Fruit fly (Drosophila melanogaster) whole organism, embryonic: ENCODE results near the gene Rpn2.

Experiments
- B-H2 ChIP-seq: fragments of 200-800 bp; sonication (Bioruptor generic); optimal IDR thresholded peaks from 2 replicates; lab custom pipeline; 2018; ENCODE audit warnings: missing biosample characterization, mild to moderate bottlenecking, missing genetic modification characterization
- Bteb2 ChIP-seq: fragments of 200-800 bp; sonication (Bioruptor generic); optimal IDR thresholded peaks from 2 replicates; lab custom pipeline; 2016; ENCODE audit warnings: missing biosample characterization, missing genetic modification characterization
- CG10462 ChIP-seq: fragments of 200-800 bp; sonication (Bioruptor generic); optimal IDR thresholded peaks from 2 replicates; lab custom pipeline; 2016; ENCODE audit warnings: missing biosample characterization, missing genetic modification characterization
- CG10979 ChIP-seq: fragments of 200-800 bp; sonication (Bioruptor generic); optimal IDR thresholded peaks from 2 replicates; lab custom pipeline; 2018; ENCODE audit warnings: missing biosample characterization, mild to moderate bottlenecking, missing genetic modification characterization, moderate library complexity
- CG11247 ChIP-seq: fragments of 200-800 bp; sonication (Bioruptor generic); IDR thresholded peaks from 2 replicates; pipeline ENCODE4 v1.3.6; 2022; ENCODE audit warnings: missing biosample characterization, missing genetic modification characterization
- CG11456 ChIP-seq: fragments of 200-800 bp; sonication (Bioruptor generic); IDR thresholded peaks from 3 replicates; pipeline ENCODE4 v1.3.6; 2022; ENCODE audit warnings: missing biosample characterization, missing genetic modification characterization
- CG11695 ChIP-seq: fragments of 200-800 bp; sonication (Bioruptor generic); IDR thresholded peaks from 3 replicates; pipeline ENCODE4 v1.3.6; 2022; ENCODE audit warnings: missing biosample characterization, missing genetic modification characterization
- CG12219 ChIP-seq: fragments of 200-800 bp; sonication (Bioruptor generic); optimal IDR thresholded peaks from 3 replicates; lab custom pipeline; 2018; ENCODE audit warnings: missing biosample characterization, mild to moderate bottlenecking, missing genetic modification characterization
- CG13287 ChIP-seq: fragments of 200-800 bp; sonication (Bioruptor generic); IDR thresholded peaks from 2 replicates; pipeline ENCODE4 v1.3.6; 2022; ENCODE audit warnings: missing biosample characterization, missing genetic modification characterization; ENCODE audit not compliant: partially characterized antibody
- CG17612 ChIP-seq: fragments of 200-800 bp; sonication (Bioruptor generic); IDR thresholded peaks from 2 replicates; pipeline ENCODE4 v1.3.6; 2022; ENCODE audit warnings: missing biosample characterization, missing genetic modification characterization
- CG17802 ChIP-seq: fragments of 200-800 bp; sonication (Bioruptor generic); optimal IDR thresholded peaks from 2 replicates; lab custom pipeline; 2018; ENCODE audit warnings: missing biosample characterization, mild to moderate bottlenecking, missing genetic modification characterization, moderate library complexity
- CG18764 ChIP-seq: fragments of 200-800 bp; sonication (Bioruptor generic); optimal IDR thresholded peaks from 3 replicates; lab custom pipeline; 2016; ENCODE audit warnings: missing biosample characterization, missing genetic modification characterization
- CG30020 ChIP-seq: fragments of 200-800 bp; optimal IDR thresholded peaks from 2 replicates; lab custom pipeline; 2019; ENCODE audit warnings: missing biosample characterization, mild to moderate bottlenecking, missing genetic modification characterization, moderate library complexity
- CG34376 ChIP-seq: fragments of 200-800 bp; sonication (Bioruptor generic); optimal IDR thresholded peaks from 2 replicates; lab custom pipeline; 2018; ENCODE audit warnings: missing biosample characterization, mild to moderate bottlenecking, missing genetic modification characterization
- CG6272 ChIP-seq: fragments of 200-800 bp; sonication (Bioruptor generic); IDR thresholded peaks from 2 replicates; pipeline ENCODE4 v1.3.6; 2022; ENCODE audit warnings: missing biosample characterization, missing genetic modification characterization
- CG6683 ChIP-seq: fragments of 200-800 bp; sonication (Bioruptor generic); optimal IDR thresholded peaks from 2 replicates; lab custom pipeline; 2017; ENCODE audit warnings: missing biosample characterization, mild to moderate bottlenecking, missing genetic modification characterization, missing genetic modification reagents
- CG9797 ChIP-seq: fragments of 200-800 bp; sonication (Bioruptor generic); optimal IDR thresholded peaks from 3 replicates; lab custom pipeline; 2018; ENCODE audit warnings: missing biosample characterization, mild to moderate bottlenecking, missing genetic modification characterization
- Chrac-16 ChIP-seq: fragments of 200-800 bp; sonication (Bioruptor generic); optimal IDR thresholded peaks from 3 replicates; lab custom pipeline; 2016; ENCODE audit warnings: missing biosample characterization, missing genetic modification characterization
- Deaf1 ChIP-seq: fragments of 200-800 bp; optimal IDR thresholded peaks from 3 replicates; lab custom pipeline; 2019; ENCODE audit warnings: missing biosample characterization, mild to moderate bottlenecking, missing genetic modification characterization, moderate library complexity
- Dip3 ChIP-seq: fragments of 200-800 bp; sonication (Bioruptor generic); optimal IDR thresholded peaks from 3 replicates; lab custom pipeline; 2016; ENCODE audit warnings: missing biosample characterization, missing genetic modification characterization
- HLHmδ ChIP-seq: fragments of 200-800 bp; sonication (Bioruptor generic); optimal IDR thresholded peaks from 2 replicates; lab custom pipeline; 2018; ENCODE audit warnings: missing biosample characterization, mild to moderate bottlenecking, missing genetic modification characterization, moderate library complexity
- Hr3 ChIP-seq: fragments of 200-800 bp; sonication (Bioruptor generic); optimal IDR thresholded peaks from 3 replicates; lab custom pipeline; 2016; ENCODE audit warnings: missing biosample characterization, missing genetic modification characterization
- Hr51 ChIP-seq, 2 experiments: fragments of 200-800 bp; sonication (Bioruptor generic); optimal IDR thresholded peaks; 2 replicates in 1 of 2; 3 replicates in 1 of 2; lab custom pipeline; 2016 to 2018; ENCODE audit warnings: missing biosample characterization in 2 of 2, missing genetic modification characterization in 2 of 2, mild to moderate bottlenecking in 1 of 2, moderate library complexity in 1 of 2
- Jarid2 ChIP-seq: fragments of 200-800 bp; sonication (Bioruptor generic); optimal IDR thresholded peaks from 3 replicates; lab custom pipeline; 2017; ENCODE audit warnings: mild to moderate bottlenecking, missing biosample characterization, missing genetic modification reagents, missing genetic modification characterization
- Kr ChIP-seq: fragments of 200-800 bp; sonication (Bioruptor generic); optimal IDR thresholded peaks from 2 replicates; lab custom pipeline; 2017; ENCODE audit warnings: missing biosample characterization, mild to moderate bottlenecking, missing genetic modification characterization
- MESR4 ChIP-seq: fragments of 200-800 bp; sonication (Bioruptor generic); optimal IDR thresholded peaks from 2 replicates; lab custom pipeline; 2018; ENCODE audit warnings: missing biosample characterization, mild to moderate bottlenecking, missing genetic modification characterization, moderate library complexity
- Mes4 ChIP-seq: fragments of 200-800 bp; sonication (Bioruptor generic); optimal IDR thresholded peaks from 2 replicates; lab custom pipeline; 2016; ENCODE audit warnings: missing biosample characterization, missing genetic modification characterization
- Neu2 ChIP-seq: fragments of 200-800 bp; sonication (Bioruptor generic); optimal IDR thresholded peaks from 3 replicates; lab custom pipeline; 2016; ENCODE audit warnings: missing biosample characterization, missing genetic modification characterization, borderline replicate concordance
- Opbp ChIP-seq: fragments of 200-800 bp; sonication (Bioruptor generic); IDR thresholded peaks from 3 replicates; pipeline ENCODE4 v1.3.6; 2022; ENCODE audit warnings: missing biosample characterization, missing genetic modification characterization; ENCODE audit not compliant: partially characterized antibody
- PHDP ChIP-seq: fragments of 200-800 bp; sonication (Bioruptor generic); optimal IDR thresholded peaks from 3 replicates; lab custom pipeline; 2018; ENCODE audit warnings: missing biosample characterization, mild to moderate bottlenecking, missing genetic modification characterization, moderate library complexity
- ab ChIP-seq: fragments of 200-800 bp; sonication (Bioruptor generic); optimal IDR thresholded peaks from 2 replicates; lab custom pipeline; 2016; ENCODE audit warnings: missing biosample characterization, missing genetic modification characterization
- croc ChIP-seq: fragments of 200-800 bp; sonication (Bioruptor generic); conservative IDR thresholded peaks from 3 replicates; pipeline ENCODE4 v1.3.6; 2022; ENCODE audit warnings: missing biosample characterization, missing genetic modification characterization
- esg ChIP-seq: fragments of 200-800 bp; sonication (Bioruptor generic); conservative IDR thresholded peaks from 2 replicates; pipeline ENCODE4 v1.3.6; 2022; ENCODE audit warnings: missing biosample characterization, missing genetic modification characterization
- gfzf ChIP-seq: fragments of 200-800 bp; sonication (Bioruptor generic); optimal IDR thresholded peaks from 2 replicates; lab custom pipeline; 2016; ENCODE audit warnings: missing biosample characterization, mild to moderate bottlenecking, missing genetic modification characterization, moderate library complexity
- gro ChIP-seq: fragments of 200-800 bp; sonication (Bioruptor generic); optimal IDR thresholded peaks from 2 replicates; lab custom pipeline; 2016; ENCODE audit warnings: missing biosample characterization, missing genetic modification characterization
- gsb ChIP-seq: fragments of 200-800 bp; sonication (Bioruptor generic); IDR thresholded peaks from 2 replicates; pipeline ENCODE4 v1.3.6; 2022; ENCODE audit warnings: missing biosample characterization, missing genetic modification characterization
- gt ChIP-seq: fragments of 200-800 bp; sonication (Bioruptor generic); IDR thresholded peaks from 2 replicates; pipeline ENCODE4 v1.3.6; 2022; ENCODE audit warnings: missing biosample characterization, missing genetic modification characterization
- hbn ChIP-seq: fragments of 200-800 bp; sonication (Bioruptor generic); IDR thresholded peaks from 2 replicates; pipeline ENCODE4 v1.3.6; 2022; ENCODE audit warnings: missing biosample characterization, missing genetic modification characterization; ENCODE audit not compliant: partially characterized antibody
- her ChIP-seq: fragments of 200-800 bp; sonication (Bioruptor generic); optimal IDR thresholded peaks from 2 replicates; lab custom pipeline; 2016; ENCODE audit warnings: missing biosample characterization, missing genetic modification characterization
- knrl ChIP-seq: fragments of 200-800 bp; sonication (Bioruptor generic); IDR thresholded peaks from 3 replicates; pipeline ENCODE4 v1.3.6; 2022; ENCODE audit warnings: missing biosample characterization, missing genetic modification characterization; ENCODE audit not compliant: partially characterized antibody
- lola ChIP-seq, 3 experiments: fragments of >200 bp in 2 of 3; fragments of 200-800 bp in 1 of 3; sonication (Bioruptor generic) in 1 of 3; optimal IDR thresholded peaks; 2 replicates each; lab custom pipeline; 2017 to 2019; ENCODE audit warnings: missing biosample characterization in 3 of 3, missing genetic modification characterization in 3 of 3, mild to moderate bottlenecking in 1 of 3, moderate library complexity in 1 of 3
- mld ChIP-seq: fragments of 200-800 bp; sonication (Bioruptor generic); IDR thresholded peaks from 3 replicates; pipeline ENCODE4 v1.3.6; 2022; ENCODE audit warnings: missing biosample characterization, missing genetic modification characterization; ENCODE audit not compliant: partially characterized antibody
- nerfin-2 ChIP-seq: fragments of 200-800 bp; sonication (Bioruptor generic); IDR thresholded peaks from 2 replicates; pipeline ENCODE4 v1.3.6; 2022; ENCODE audit warnings: missing biosample characterization, missing genetic modification characterization; ENCODE audit not compliant: partially characterized antibody
- pan ChIP-seq, 4 experiments: fragments of >200 bp in 3 of 4; fragments of 200-800 bp in 1 of 4; sonication (Bioruptor generic) in 1 of 4; optimal IDR thresholded peaks in 3 of 4; IDR thresholded peaks in 1 of 4; 2 replicates each; pipeline versions ENCODE4 v1.3.6 to Lab custom; 2017 to 2022; ENCODE audit warnings: missing biosample characterization in 2 of 4, missing genetic modification characterization in 2 of 4, mixed read lengths in 1 of 4
- prd ChIP-seq, 3 experiments: fragments of >200 bp in 2 of 3; fragments of 200-800 bp in 1 of 3; sonication (Bioruptor generic) in 1 of 3; optimal IDR thresholded peaks in 2 of 3; IDR thresholded peaks in 1 of 3; 2 replicates in 2 of 3; 3 replicates in 1 of 3; pipeline versions ENCODE4 v1.3.6 to Lab custom; 2017 to 2022; ENCODE audit warnings: missing biosample characterization in 1 of 3, missing genetic modification characterization in 1 of 3
- stwl ChIP-seq: fragments of 200-800 bp; sonication (Bioruptor generic); optimal IDR thresholded peaks from 3 replicates; lab custom pipeline; 2018; ENCODE audit warnings: missing biosample characterization, mild to moderate bottlenecking, missing genetic modification characterization, moderate library complexity
- tgo ChIP-seq: fragments of 200-800 bp; sonication (Bioruptor generic); IDR thresholded peaks from 3 replicates; pipeline ENCODE4 v1.3.6; 2022; ENCODE audit warnings: missing biosample characterization, missing genetic modification characterization
- unpg ChIP-seq: fragments of 200-800 bp; sonication (Bioruptor generic); optimal IDR thresholded peaks from 3 replicates; lab custom pipeline; 2018; ENCODE audit warnings: missing biosample characterization, mild to moderate bottlenecking, missing genetic modification characterization, moderate library complexity

Rpn2 gene

DNA sequence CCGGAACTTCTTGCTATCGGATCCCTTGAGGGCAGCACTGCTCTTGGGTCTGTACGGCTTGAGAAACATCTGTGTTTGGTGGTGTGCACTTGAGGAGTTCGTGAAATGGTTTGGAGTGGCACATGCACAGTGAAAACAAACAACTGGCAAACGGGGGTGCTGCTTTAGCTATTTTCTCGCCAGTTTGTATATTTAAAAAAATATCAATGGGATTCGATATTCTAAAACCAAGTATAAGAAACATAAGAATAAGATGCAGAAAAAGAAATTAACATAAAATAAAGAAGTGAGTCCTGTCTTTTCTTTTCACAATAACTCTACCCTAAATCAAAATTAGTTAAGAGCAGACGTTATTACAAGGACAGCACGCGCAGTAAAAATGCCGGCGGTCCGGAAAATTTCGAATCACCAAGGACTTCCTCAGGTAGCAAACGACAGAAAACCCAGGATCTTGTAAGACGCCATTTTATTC, 1.7 kb upstream of the Rpn2 start, which contains the start of gene eIF2D (continued):
- TF ChIP-seq Bteb2 (GFP tag; lab: Kevin White, UChicago) (peak; percentile 53), CG18764 (GFP tag; lab: Kevin White, UChicago) (no peak), CG12219 (peak; percentile 55), CG11247 (GFP tag; lab: Robert Waterston, UW) (peak; percentile 42; the same call in 1 of the 2 replicates), her (GFP tag; lab: Kevin White, UChicago) (no peak), Neu2 (GFP tag; lab: Kevin White, UChicago) (no peak), CG6272 (GFP tag; lab: Robert Waterston, UW) (peak; percentile 45), tgo (GFP tag; lab: Robert Waterston, UW) (peak; percentile 49; the same call in 2 of the 3 replicates), Kr (no peak), Hr3 (GFP tag; lab: Kevin White, UChicago) (peak; percentile 27), CG9797 (GFP tag; lab: Kevin White, UChicago) (no peak), prd (optimal IDR thresholded peaks at IDR 0.05; lab: Kevin White, UChicago) (no peak), prd (GFP tag; IDR thresholded peaks at IDR 0.05; lab: Robert Waterston, UW) (peak; percentile 58), B-H2 (GFP tag; lab: Kevin White, UChicago) (peak; percentile 46), esg (GFP tag; lab: Robert Waterston, UW) (peak; percentile 10; the same call in 1 of the 2 replicates), HLHmδ (no peak), lola (GFP tag; optimal IDR thresholded peaks at IDR 0.05; lab: Kevin White, UChicago) (peak in 1 of 3 experiments; percentile 52), Chrac-16 (GFP tag; lab: Kevin White, UChicago) (peak; percentile 50), nerfin-2 (GFP tag; lab: Robert Waterston, UW) (no peak), gfzf (GFP tag; lab: Kevin White, UChicago) (peak; percentile 1), CG34376 (GFP tag; lab: Kevin White, UChicago) (peak; percentile 46), CG13287 (peak; percentile 39; the same call in 1 of the 2 replicates), CG10462 (no peak), gro (GFP tag; lab: Kevin White, UChicago) (peak; percentile 5), CG30020 (tag; lab: Kevin White, UChicago) (peak; percentile 20), Deaf1 (no peak), pan (optimal IDR thresholded peaks at IDR 0.05; lab: Kevin White, UChicago) (no peak), pan (GFP tag; optimal IDR thresholded peaks at IDR 0.05 in 1 of 2, IDR thresholded peaks at IDR 0.05 in 1 of 2) (peak in 1 of 2 experiments; percentile 72), croc (GFP tag; lab: Robert Waterston, UW) (no peak), unpg (GFP tag; lab: Kevin White, UChicago) (no peak), Dip3 (GFP tag; lab: Kevin White, UChicago) (no peak), Opbp (GFP tag; lab: Robert Waterston, UW) (no peak), hbn (GFP tag; lab: Robert Waterston, UW) (no peak), CG11695 (GFP tag; lab: Robert Waterston, UW) (peak; percentile 78), MESR4 (peak; percentile 68), CG17802 (tag; lab: Kevin White, UChicago) (no peak), CG10979 (peak; percentile 66), stwl (tag; lab: Kevin White, UChicago) (no peak), PHDP (tag; lab: Kevin White, UChicago) (peak; percentile 63), knrl (GFP tag; lab: Robert Waterston, UW) (no peak), ab (no peak), Jarid2 (GFP tag; lab: Kevin White, UChicago) (no peak), CG11456 (GFP tag; lab: Robert Waterston, UW) (0 out of 3 replicates have a peak, but pooled peaks have one; percentile 57), mld (GFP tag; lab: Robert Waterston, UW) (no peak), CG17612 (GFP tag; lab: Robert Waterston, UW) (no peak), gt (GFP tag; lab: Robert Waterston, UW) (no peak), CG6683 (peak; percentile 28), Hr51 (GFP tag; optimal IDR thresholded peaks at IDR 0.05; lab: Kevin White, UChicago) (peak in 1 of 2 experiments; percentile 67), gsb (GFP tag; lab: Robert Waterston, UW) (no peak), Mes4 (GFP tag; lab: Kevin White, UChicago) (peak; percentile 17)
